Fruit fly (Drosophila melanogaster) whole organism, embryonic: ENCODE data around the gene CG31109.
A peak's percentile ranks its signal among the peaks of the same experiment; 100 is the strongest.

Experiments used
- B-H2 ChIP-seq: fragments of 200-800 bp; sonication (Bioruptor generic); optimal IDR thresholded peaks from 2 replicates; lab custom pipeline; 2018; ENCODE audit warnings: missing biosample characterization, mild to moderate bottlenecking, missing genetic modification characterization
- BEAF-32 ChIP-seq: fragments of 200-800 bp; sonication (Bioruptor generic); optimal IDR thresholded peaks from 3 replicates; lab custom pipeline; 2017; ENCODE audit warnings: missing biosample characterization, missing genetic modification characterization, mild to moderate bottlenecking, moderate library complexity, missing genetic modification reagents
- CG10321 ChIP-seq: fragments of 200-800 bp; sonication (Bioruptor generic); IDR thresholded peaks from 2 replicates; pipeline ENCODE4 v1.3.6; 2022; ENCODE audit warnings: missing biosample characterization, missing genetic modification characterization
- CG11085 ChIP-seq: fragments of 200-800 bp; sonication (Bioruptor generic); IDR thresholded peaks from 2 replicates; pipeline ENCODE4 v1.3.6; 2022; ENCODE audit warnings: missing biosample characterization, missing genetic modification characterization
- CG11398 ChIP-seq: fragments of 200-800 bp; sonication (Bioruptor generic); optimal IDR thresholded peaks from 2 replicates; lab custom pipeline; 2016; ENCODE audit warnings: missing biosample characterization, missing genetic modification characterization
- CG12104 ChIP-seq: fragments of 200-800 bp; sonication (Bioruptor generic); optimal IDR thresholded peaks from 3 replicates; lab custom pipeline; 2016; ENCODE audit warnings: missing biosample characterization, missing genetic modification characterization
- CG1602 ChIP-seq: fragments of 200-800 bp; sonication (Bioruptor generic); optimal IDR thresholded peaks from 3 replicates; lab custom pipeline; 2016; ENCODE audit warnings: missing biosample characterization, missing genetic modification characterization
- CG16863 ChIP-seq: fragments of 200-800 bp; sonication (Bioruptor generic); optimal IDR thresholded peaks from 3 replicates; lab custom pipeline; 2016; ENCODE audit warnings: missing biosample characterization, missing genetic modification characterization
- CG17802 ChIP-seq: fragments of 200-800 bp; sonication (Bioruptor generic); optimal IDR thresholded peaks from 2 replicates; lab custom pipeline; 2018; ENCODE audit warnings: missing biosample characterization, mild to moderate bottlenecking, missing genetic modification characterization, moderate library complexity
- CG17829 ChIP-seq: fragments of 200-800 bp; optimal IDR thresholded peaks from 2 replicates; lab custom pipeline; 2019; ENCODE audit warnings: missing biosample characterization, mild to moderate bottlenecking, missing genetic modification characterization, moderate library complexity
- CG18764 ChIP-seq: fragments of 200-800 bp; sonication (Bioruptor generic); optimal IDR thresholded peaks from 3 replicates; lab custom pipeline; 2016; ENCODE audit warnings: missing biosample characterization, missing genetic modification characterization
- CG3847 ChIP-seq: fragments of 200-800 bp; sonication (Bioruptor generic); IDR thresholded peaks from 2 replicates; pipeline ENCODE4 v1.3.6; 2022; ENCODE audit warnings: missing biosample characterization, missing genetic modification characterization
- CG4282 ChIP-seq: fragments of 200-800 bp; sonication (Bioruptor generic); optimal IDR thresholded peaks from 2 replicates; lab custom pipeline; 2016; ENCODE audit warnings: missing biosample characterization, missing genetic modification characterization
- CG4424 ChIP-seq: fragments of 200-800 bp; sonication (Bioruptor generic); optimal IDR thresholded peaks from 3 replicates; lab custom pipeline; 2016; ENCODE audit warnings: missing biosample characterization, missing genetic modification characterization
- CG4820 ChIP-seq: fragments of 200-800 bp; sonication (Bioruptor generic); optimal IDR thresholded peaks from 3 replicates; lab custom pipeline; 2016; ENCODE audit warnings: missing biosample characterization, missing genetic modification characterization
- CG6175 ChIP-seq: fragments of 200-800 bp; sonication (Bioruptor generic); IDR thresholded peaks from 3 replicates; pipeline ENCODE4 v1.3.6; 2022; ENCODE audit warnings: missing biosample characterization, missing genetic modification characterization
- CG7928 ChIP-seq: fragments of 200-800 bp; sonication (Bioruptor generic); optimal IDR thresholded peaks from 2 replicates; lab custom pipeline; 2017; ENCODE audit warnings: missing biosample characterization, mild to moderate bottlenecking, missing genetic modification characterization
- CG8478 ChIP-seq: fragments of >200 bp; optimal IDR thresholded peaks from 2 replicates; lab custom pipeline; 2018
- CG9727 ChIP-seq: fragments of 200-800 bp; sonication (Bioruptor generic); optimal IDR thresholded peaks from 3 replicates; lab custom pipeline; 2017; ENCODE audit warnings: missing biosample characterization, mild to moderate bottlenecking, missing genetic modification characterization
- E2f1 ChIP-seq: fragments of 200-800 bp; sonication (Bioruptor generic); IDR thresholded peaks from 2 replicates; pipeline ENCODE4 v1.3.6; 2022; ENCODE audit warnings: missing biosample characterization, missing genetic modification characterization
- ERR ChIP-seq: fragments of 200-800 bp; sonication (Bioruptor generic); optimal IDR thresholded peaks from 2 replicates; lab custom pipeline; 2016; ENCODE audit warnings: missing biosample characterization, missing genetic modification characterization
- GATAe ChIP-seq: fragments of 200-800 bp; sonication (Bioruptor generic); conservative IDR thresholded peaks from 2 replicates; pipeline ENCODE4 v1.3.6; 2022; ENCODE audit warnings: missing biosample characterization, missing genetic modification characterization
- MTF-1 ChIP-seq: fragments of 200-800 bp; sonication (Bioruptor generic); optimal IDR thresholded peaks from 2 replicates; lab custom pipeline; 2018; ENCODE audit warnings: missing biosample characterization, mild to moderate bottlenecking, missing genetic modification characterization, borderline replicate concordance
- NfI ChIP-seq: fragments of 200-800 bp; sonication (Bioruptor generic); optimal IDR thresholded peaks from 3 replicates; lab custom pipeline; 2018; ENCODE audit warnings: missing biosample characterization, mild to moderate bottlenecking, missing genetic modification characterization, moderate library complexity
- Pdp1 ChIP-seq, 2 experiments: fragments of 200-800 bp; sonication (Bioruptor generic); optimal IDR thresholded peaks; 3 replicates each; lab custom pipeline; 2016; ENCODE audit warnings: missing biosample characterization in 2 of 2, missing genetic modification characterization in 2 of 2, mild to moderate bottlenecking in 1 of 2, moderate library complexity in 1 of 2
- Ptx1 ChIP-seq: fragments of 200-800 bp; sonication (Bioruptor generic); IDR thresholded peaks from 2 replicates; pipeline ENCODE4 v1.3.6; 2022; ENCODE audit warnings: missing biosample characterization, missing genetic modification characterization
- ac ChIP-seq: fragments of 200-800 bp; sonication (Bioruptor generic); optimal IDR thresholded peaks from 3 replicates; lab custom pipeline; 2017; ENCODE audit warnings: missing biosample characterization, mild to moderate bottlenecking, missing genetic modification characterization
- ara ChIP-seq: fragments of 200-800 bp; sonication (Bioruptor generic); IDR thresholded peaks from 2 replicates; pipeline ENCODE4 v1.3.6; 2022; ENCODE audit warnings: missing biosample characterization, missing genetic modification characterization
- bigmax ChIP-seq: fragments of 200-800 bp; sonication (Bioruptor generic); optimal IDR thresholded peaks from 2 replicates; lab custom pipeline; 2018; ENCODE audit warnings: missing biosample characterization, mild to moderate bottlenecking, missing genetic modification characterization
- cg ChIP-seq: fragments of 200-800 bp; sonication (Bioruptor generic); optimal IDR thresholded peaks from 3 replicates; lab custom pipeline; 2019; ENCODE audit warnings: missing biosample characterization, mild to moderate bottlenecking, missing genetic modification characterization, moderate library complexity
- esg ChIP-seq: fragments of 200-800 bp; sonication (Bioruptor generic); conservative IDR thresholded peaks from 2 replicates; pipeline ENCODE4 v1.3.6; 2022; ENCODE audit warnings: missing biosample characterization, missing genetic modification characterization
- eyg ChIP-seq: fragments of 200-800 bp; sonication (Bioruptor generic); optimal IDR thresholded peaks from 3 replicates; lab custom pipeline; 2016; ENCODE audit warnings: missing biosample characterization, missing genetic modification characterization
- gcm2 ChIP-seq: fragments of 200-800 bp; sonication (Bioruptor generic); optimal IDR thresholded peaks from 2 replicates; lab custom pipeline; 2016; ENCODE audit warnings: missing biosample characterization, missing genetic modification characterization
- gfzf ChIP-seq: fragments of 200-800 bp; sonication (Bioruptor generic); optimal IDR thresholded peaks from 2 replicates; lab custom pipeline; 2016; ENCODE audit warnings: missing biosample characterization, mild to moderate bottlenecking, missing genetic modification characterization, moderate library complexity
- gsb ChIP-seq: fragments of 200-800 bp; sonication (Bioruptor generic); IDR thresholded peaks from 2 replicates; pipeline ENCODE4 v1.3.6; 2022; ENCODE audit warnings: missing biosample characterization, missing genetic modification characterization
- gsb-n ChIP-seq: fragments of 200-800 bp; sonication (Bioruptor generic); optimal IDR thresholded peaks from 3 replicates; lab custom pipeline; 2018; ENCODE audit warnings: missing biosample characterization, mild to moderate bottlenecking, missing genetic modification characterization
- hbn ChIP-seq: fragments of 200-800 bp; sonication (Bioruptor generic); IDR thresholded peaks from 2 replicates; pipeline ENCODE4 v1.3.6; 2022; ENCODE audit warnings: missing biosample characterization, missing genetic modification characterization; ENCODE audit not compliant: partially characterized antibody
- jing ChIP-seq: fragments of 200-800 bp; sonication (Bioruptor generic); optimal IDR thresholded peaks from 2 replicates; lab custom pipeline; 2018; ENCODE audit warnings: missing biosample characterization, mild to moderate bottlenecking, missing genetic modification characterization
- knrl ChIP-seq: fragments of 200-800 bp; sonication (Bioruptor generic); IDR thresholded peaks from 3 replicates; pipeline ENCODE4 v1.3.6; 2022; ENCODE audit warnings: missing biosample characterization, missing genetic modification characterization; ENCODE audit not compliant: partially characterized antibody
- maf-S ChIP-seq: fragments of 200-800 bp; sonication (Bioruptor generic); optimal IDR thresholded peaks from 2 replicates; lab custom pipeline; 2016; ENCODE audit warnings: missing biosample characterization, missing genetic modification characterization
- oc ChIP-seq: fragments of 200-800 bp; sonication (Bioruptor generic); optimal IDR thresholded peaks from 2 replicates; lab custom pipeline; 2018; ENCODE audit warnings: missing biosample characterization, mild to moderate bottlenecking, missing genetic modification characterization, moderate library complexity
- onecut ChIP-seq: fragments of 200-800 bp; sonication (Bioruptor generic); IDR thresholded peaks from 2 replicates; pipeline ENCODE4 v1.3.6; 2022; ENCODE audit warnings: missing biosample characterization, missing genetic modification characterization
- pros ChIP-seq: fragments of 200-800 bp; sonication (Bioruptor generic); optimal IDR thresholded peaks from 3 replicates; lab custom pipeline; 2019; ENCODE audit warnings: missing biosample characterization, mild to moderate bottlenecking, missing genetic modification characterization, moderate library complexity
- psq ChIP-seq: fragments of 200-800 bp; sonication (Bioruptor generic); optimal IDR thresholded peaks from 2 replicates; lab custom pipeline; 2017; ENCODE audit warnings: missing biosample characterization, missing genetic modification characterization
- run ChIP-seq: fragments of 200-800 bp; sonication (Bioruptor generic); optimal IDR thresholded peaks from 3 replicates; lab custom pipeline; 2018; ENCODE audit warnings: missing biosample characterization, mild to moderate bottlenecking, missing genetic modification characterization
- slou ChIP-seq: fragments of 200-800 bp; sonication (Bioruptor generic); optimal IDR thresholded peaks from 3 replicates; lab custom pipeline; 2016; ENCODE audit warnings: missing biosample characterization, missing genetic modification characterization
- tgo ChIP-seq: fragments of 200-800 bp; sonication (Bioruptor generic); IDR thresholded peaks from 3 replicates; pipeline ENCODE4 v1.3.6; 2022; ENCODE audit warnings: missing biosample characterization, missing genetic modification characterization
- tll ChIP-seq, 2 experiments: fragments of 200-800 bp in 1 of 2; fragments of >200 bp in 1 of 2; sonication (Bioruptor generic) in 1 of 2; optimal IDR thresholded peaks; 2 replicates each; lab custom pipeline; 2017 to 2019; ENCODE audit warnings: missing biosample characterization in 2 of 2, missing genetic modification characterization in 2 of 2, mild to moderate bottlenecking in 1 of 2, moderate library complexity in 1 of 2
- tna ChIP-seq: fragments of 200-800 bp; sonication (Bioruptor generic); IDR thresholded peaks from 2 replicates; pipeline ENCODE4 v1.3.6; 2022; ENCODE audit warnings: missing biosample characterization, missing genetic modification characterization; ENCODE audit not compliant: partially characterized antibody
- twi ChIP-seq: fragments of 200-800 bp; optimal IDR thresholded peaks from 2 replicates; lab custom pipeline; 2019; ENCODE audit warnings: missing biosample characterization, mild to moderate bottlenecking, missing genetic modification characterization, moderate library complexity
- yki ChIP-seq: fragments of >200 bp; optimal IDR thresholded peaks from 3 replicates; lab custom pipeline; 2018
- zen ChIP-seq: fragments of 200-800 bp; sonication (Bioruptor generic); optimal IDR thresholded peaks from 3 replicates; lab custom pipeline; 2018; ENCODE audit warnings: missing biosample characterization, mild to moderate bottlenecking, missing genetic modification characterization, moderate library complexity

CG31109 gene

dm6 chr3R:25033142-25033586 is 21.3 kb downstream of the CG31109 start, which contains the start of gene Smg6 (continued):
- TF ChIP-seq yki (lab: Kevin White, UChicago), result no peak
- TF ChIP-seq CG11398, result no peak
- no peak for TF ChIP-seq onecut (GFP tag; lab: Robert Waterston, UW)
- no peak for TF ChIP-seq tll (GFP tag; optimal IDR thresholded peaks at IDR 0.05; lab: Kevin White, UChicago)
- TF ChIP-seq BEAF-32 (GFP tag; lab: Kevin White, UChicago), result peak; percentile 39
- TF ChIP-seq E2f1 (GFP tag; lab: Robert Waterston, UW), result no peak
- TF ChIP-seq gcm2 (GFP tag; lab: Kevin White, UChicago), result no peak
- TF ChIP-seq GATAe (GFP tag; lab: Robert Waterston, UW), result no peak
- no peak for TF ChIP-seq oc
- TF ChIP-seq twi (tag; lab: Kevin White, UChicago), result no peak
- no peak for TF ChIP-seq hbn (GFP tag; lab: Robert Waterston, UW)
- no peak for TF ChIP-seq tna (GFP tag; lab: Robert Waterston, UW)
- TF ChIP-seq cg, result no peak
- no peak for TF ChIP-seq CG4424
- no peak for TF ChIP-seq ara (GFP tag; lab: Robert Waterston, UW)
- TF ChIP-seq CG18764 (GFP tag; lab: Kevin White, UChicago), result no peak
- no peak for TF ChIP-seq CG8478 (lab: Kevin White, UChicago)
- no peak for TF ChIP-seq bigmax (GFP tag; lab: Kevin White, UChicago)
- TF ChIP-seq eyg (GFP tag; lab: Kevin White, UChicago), result no peak
- no peak for TF ChIP-seq MTF-1 (GFP tag; lab: Kevin White, UChicago)
- TF ChIP-seq Pdp1 (GFP tag; optimal IDR thresholded peaks at IDR 0.05; lab: Kevin White, UChicago), result no peak
- TF ChIP-seq jing (GFP tag; lab: Kevin White, UChicago), result no peak
- TF ChIP-seq CG4820 (GFP tag; lab: Kevin White, UChicago), result no peak
- no peak for TF ChIP-seq tgo (GFP tag; lab: Robert Waterston, UW)
- no peak for TF ChIP-seq CG11085 (GFP tag; lab: Robert Waterston, UW)
- TF ChIP-seq B-H2 (GFP tag; lab: Kevin White, UChicago), result no peak
- no peak for TF ChIP-seq slou (GFP tag; lab: Kevin White, UChicago)
- TF ChIP-seq CG6175 (GFP tag; lab: Robert Waterston, UW), result no peak
- TF ChIP-seq gfzf (GFP tag; lab: Kevin White, UChicago), result peak; percentile 95
- TF ChIP-seq gsb (GFP tag; lab: Robert Waterston, UW), result no peak
- no peak for TF ChIP-seq NfI (GFP tag; lab: Kevin White, UChicago)
- no peak for TF ChIP-seq maf-S (GFP tag; lab: Kevin White, UChicago)
- TF ChIP-seq ac (GFP tag; lab: Kevin White, UChicago), result no peak
- TF ChIP-seq CG16863 (GFP tag; lab: Kevin White, UChicago), result no peak
- no peak for TF ChIP-seq CG7928
- TF ChIP-seq CG9727 (GFP tag; lab: Kevin White, UChicago), result no peak
- TF ChIP-seq run (tag; lab: Kevin White, UChicago), result no peak
- no peak for TF ChIP-seq gsb-n (tag; lab: Kevin White, UChicago)
- peak; percentile 22 for TF ChIP-seq zen (tag; lab: Kevin White, UChicago)
- TF ChIP-seq CG17802 (tag; lab: Kevin White, UChicago), result no peak
- TF ChIP-seq CG12104 (GFP tag; lab: Kevin White, UChicago), result no peak
- no peak for TF ChIP-seq knrl (GFP tag; lab: Robert Waterston, UW)
- no peak for TF ChIP-seq CG10321 (GFP tag; lab: Robert Waterston, UW)
- no peak for TF ChIP-seq psq (GFP tag; lab: Kevin White, UChicago)
- TF ChIP-seq pros (GFP tag; lab: Kevin White, UChicago), result no peak
- peak; percentile 19 for TF ChIP-seq CG17829 (tag; lab: Kevin White, UChicago)
- no peak for TF ChIP-seq ERR (GFP tag; lab: Kevin White, UChicago)
- TF ChIP-seq CG4282, result no peak
- TF ChIP-seq CG1602, result no peak
- TF ChIP-seq CG3847 (GFP tag; lab: Robert Waterston, UW), result peak; percentile 35; the same call in 1 of the 2 replicates
- no peak for TF ChIP-seq Ptx1 (GFP tag; lab: Robert Waterston, UW)
- no peak for TF ChIP-seq esg (GFP tag; lab: Robert Waterston, UW)
